Worm (Caenorhabditis elegans) whole organism, L1 larva: ENCODE measurements around the gene nhr-59.
A peak's percentile ranks its signal among the peaks of the same experiment; 100 is the strongest.

ENCODE experiments used
- C16A3.4 ChIP-seq: fragments of 150-350 bp; optimal IDR thresholded peaks from 2 replicates; lab custom pipeline; 2014; ENCODE audit warnings: missing biosample characterization, missing genetic modification characterization
- C34B4.2 ChIP-seq: sonication (generic microtip); optimal IDR thresholded peaks from 2 replicates; lab custom pipeline; 2017; ENCODE audit warnings: mild to moderate bottlenecking, missing genetic modification characterization, missing compliant biosample characterization
- Y116A8C.19 ChIP-seq: sonication (generic microtip); optimal IDR thresholded peaks from 2 replicates; lab custom pipeline; 2016; ENCODE audit warnings: missing compliant biosample characterization, missing genetic modification characterization, borderline replicate concordance
- aly-2 ChIP-seq: fragments of 150-350 bp; optimal IDR thresholded peaks from 2 replicates; lab custom pipeline; 2014; ENCODE audit warnings: missing biosample characterization, missing genetic modification characterization
- ama-1 ChIP-seq: fragments of 150-350 bp; optimal IDR thresholded peaks from 2 replicates; lab custom pipeline; 2014
- blmp-1 ChIP-seq: fragments of 150-350 bp; optimal IDR thresholded peaks from 2 replicates; lab custom pipeline; 2014; ENCODE audit warnings: missing biosample characterization, missing genetic modification characterization
- ceh-63 ChIP-seq: fragments of 200-800 bp; sonication (Bioruptor generic); optimal IDR thresholded peaks from 2 replicates; lab custom pipeline; 2018; ENCODE audit warnings: mild to moderate bottlenecking, missing genetic modification characterization, missing compliant biosample characterization
- ceh-8 ChIP-seq: fragments of 200-800 bp; sonication (Bioruptor generic); optimal IDR thresholded peaks from 2 replicates; lab custom pipeline; 2018; ENCODE audit warnings: mild to moderate bottlenecking, missing genetic modification characterization, moderate library complexity, missing compliant biosample characterization
- ceh-82 ChIP-seq, 3 experiments: fragments of 150-350 bp in 1 of 3; sonication (generic microtip) in 2 of 3; optimal IDR thresholded peaks; 2 replicates each; lab custom pipeline; 2014 to 2017; ENCODE audit warnings: missing biosample characterization in 3 of 3, missing genetic modification characterization in 3 of 3
- efl-1 ChIP-seq, 4 experiments: fragments of 150-350 bp; optimal IDR thresholded peaks in 3 of 4; peaks in 1 of 4; 1 replicate in 1 of 4; 2 replicates in 3 of 4; lab custom pipeline; 2014; ENCODE audit warnings: missing biosample characterization in 2 of 4, missing genetic modification characterization in 2 of 4, missing genetic modification reagents in 2 of 4
- efl-3 ChIP-seq: fragments of 200-800 bp; sonication (Bioruptor generic); optimal IDR thresholded peaks from 2 replicates; lab custom pipeline; 2018; ENCODE audit warnings: mild to moderate bottlenecking, missing genetic modification characterization, missing compliant biosample characterization
- elt-2 ChIP-seq: sonication (generic microtip); optimal IDR thresholded peaks from 2 replicates; lab custom pipeline; 2016; ENCODE audit warnings: missing genetic modification characterization, mild to moderate bottlenecking, inconsistent platforms, missing compliant biosample characterization, missing genetic modification reagents
- elt-3 ChIP-seq, 6 experiments: fragments of 150-350 bp in 1 of 6; sonication (generic microtip); optimal IDR thresholded peaks; 2 replicates each; lab custom pipeline; 2017 to 2018; ENCODE audit warnings: missing biosample characterization in 6 of 6, missing genetic modification characterization in 6 of 6, inconsistent platforms in 1 of 6
- fkh-4 ChIP-seq: sonication (generic microtip); optimal IDR thresholded peaks from 2 replicates; lab custom pipeline; 2016; ENCODE audit warnings: missing compliant biosample characterization, missing genetic modification characterization, borderline replicate concordance
- hlh-17 ChIP-seq: fragments of 200-800 bp; sonication (Bioruptor generic); optimal IDR thresholded peaks from 2 replicates; lab custom pipeline; 2018; ENCODE audit warnings: missing genetic modification characterization, mild to moderate bottlenecking, missing compliant biosample characterization, moderate library complexity, borderline replicate concordance
- irx-1 ChIP-seq: sonication (generic microtip); optimal IDR thresholded peaks from 2 replicates; lab custom pipeline; 2016; ENCODE audit warnings: missing genetic modification characterization, missing compliant biosample characterization
- isw-1 ChIP-seq: fragments of 200-800 bp; sonication (Bioruptor generic); IDR thresholded peaks from 2 replicates; pipeline ENCODE4 v1.3.6; 2022; ENCODE audit warnings: missing genetic modification characterization, missing compliant biosample characterization
- lin-14 ChIP-seq: fragments of 200-800 bp; sonication (Bioruptor generic); optimal IDR thresholded peaks from 2 replicates; lab custom pipeline; 2018; ENCODE audit warnings: mild to moderate bottlenecking, missing genetic modification characterization, moderate library complexity, missing compliant biosample characterization
- lin-35 ChIP-seq, 2 experiments: fragments of 150-350 bp; optimal IDR thresholded peaks; 2 replicates each; lab custom pipeline; 2014; ENCODE audit warnings: missing biosample characterization in 2 of 2, missing genetic modification characterization in 2 of 2, missing genetic modification reagents in 2 of 2
- lin-39 ChIP-seq: fragments of 150-350 bp; optimal IDR thresholded peaks from 2 replicates; lab custom pipeline; 2014; ENCODE audit warnings: missing biosample characterization, missing genetic modification reagents, missing genetic modification characterization
- lsy-2 ChIP-seq, 2 experiments: fragments of 150-350 bp; optimal IDR thresholded peaks; 2 replicates each; lab custom pipeline; 2014; ENCODE audit warnings: missing biosample characterization in 2 of 2, missing genetic modification characterization in 2 of 2
- mef-2 ChIP-seq: fragments of 150-350 bp; optimal IDR thresholded peaks from 2 replicates; lab custom pipeline; 2014; ENCODE audit warnings: missing biosample characterization, missing genetic modification characterization
- mep-1 ChIP-seq: fragments of 150-350 bp; optimal IDR thresholded peaks from 2 replicates; lab custom pipeline; 2014; ENCODE audit warnings: missing biosample characterization, missing genetic modification characterization
- nhr-11 ChIP-seq: fragments of 150-350 bp; optimal IDR thresholded peaks from 2 replicates; lab custom pipeline; 2014; ENCODE audit warnings: missing biosample characterization, missing genetic modification characterization
- nhr-20 ChIP-seq: sonication (generic microtip); optimal IDR thresholded peaks from 2 replicates; lab custom pipeline; 2016; ENCODE audit warnings: mild to moderate bottlenecking, missing genetic modification characterization, missing compliant biosample characterization
- nhr-237 ChIP-seq: fragments of 150-350 bp; optimal IDR thresholded peaks from 2 replicates; lab custom pipeline; 2014; ENCODE audit warnings: missing biosample characterization, missing genetic modification characterization
- nhr-77 ChIP-seq: fragments of 150-350 bp; optimal IDR thresholded peaks from 2 replicates; lab custom pipeline; 2014; ENCODE audit warnings: missing biosample characterization, missing genetic modification characterization
- nhr-84 ChIP-seq: sonication (generic microtip); optimal IDR thresholded peaks from 2 replicates; lab custom pipeline; 2017; ENCODE audit warnings: missing biosample characterization, missing genetic modification characterization
- nhr-85 ChIP-seq: sonication (generic microtip); peaks from one replicate; lab custom pipeline; 2016; ENCODE audit warnings: missing genetic modification characterization, inconsistent platforms, missing compliant biosample characterization
- nhr-90 ChIP-seq: sonication (generic microtip); optimal IDR thresholded peaks from 2 replicates; lab custom pipeline; 2016; ENCODE audit warnings: mild to moderate bottlenecking, missing genetic modification characterization, missing compliant biosample characterization; ENCODE audit not compliant: poor library complexity
- pax-3 ChIP-seq: fragments of 200-800 bp; sonication (Bioruptor generic); optimal IDR thresholded peaks from 2 replicates; lab custom pipeline; 2018; ENCODE audit warnings: mild to moderate bottlenecking, missing genetic modification characterization, moderate library complexity, missing compliant biosample characterization
- rnt-1 ChIP-seq: sonication (generic microtip); optimal IDR thresholded peaks from 2 replicates; lab custom pipeline; 2016; ENCODE audit warnings: mild to moderate bottlenecking, missing genetic modification characterization, moderate library complexity, missing compliant biosample characterization
- skn-1 ChIP-seq: fragments of 150-350 bp; optimal IDR thresholded peaks from 2 replicates; lab custom pipeline; 2014; ENCODE audit warnings: missing biosample characterization, missing genetic modification characterization
- snu-23 ChIP-seq: sonication (generic microtip); optimal IDR thresholded peaks from 2 replicates; lab custom pipeline; 2016; ENCODE audit warnings: missing genetic modification characterization, missing compliant biosample characterization
- sox-4 ChIP-seq: sonication (generic microtip); optimal IDR thresholded peaks from 2 replicates; lab custom pipeline; 2016; ENCODE audit warnings: missing genetic modification characterization, missing compliant biosample characterization
- sup-37 ChIP-seq: fragments of 200-800 bp; sonication (Bioruptor generic); optimal IDR thresholded peaks from 2 replicates; lab custom pipeline; 2018; ENCODE audit warnings: mild to moderate bottlenecking, missing genetic modification characterization, missing compliant biosample characterization
- tbx-2 ChIP-seq: sonication (generic microtip); optimal IDR thresholded peaks from 2 replicates; lab custom pipeline; 2016; ENCODE audit warnings: missing genetic modification characterization, missing compliant biosample characterization
- tlp-1 ChIP-seq: fragments of 150-350 bp; optimal IDR thresholded peaks from 2 replicates; lab custom pipeline; 2014; ENCODE audit warnings: missing biosample characterization, missing genetic modification characterization
- unc-130 ChIP-seq: fragments of 150-350 bp; optimal IDR thresholded peaks from 2 replicates; lab custom pipeline; 2017; ENCODE audit warnings: missing biosample characterization, missing genetic modification characterization, inconsistent platforms
- vab-15 ChIP-seq: sonication (generic microtip); optimal IDR thresholded peaks from 2 replicates; lab custom pipeline; 2017; ENCODE audit warnings: missing genotype, mild to moderate bottlenecking, missing genetic modification characterization, missing compliant biosample characterization
- zip-4 ChIP-seq: fragments of 200-800 bp; sonication (Bioruptor generic); optimal IDR thresholded peaks from 2 replicates; lab custom pipeline; 2018; ENCODE audit warnings: mild to moderate bottlenecking, missing genetic modification characterization, moderate library complexity, missing compliant biosample characterization

Gene nhr-59

ce11 chrV:2244751-2245150, 33.3 kb downstream of the nhr-59 start, which contains the start of gene cyp-33C5:
cyp-33C5 (plus strand) TSS chrV:2245004.
- TF ChIP-seq snu-23 (GFP tag; lab: Kevin White, UChicago) (peak; percentile 29), elt-3 (tag; optimal IDR thresholded peaks at IDR 0.05; lab: Kevin White, UChicago) (peak in 2 of 6 experiments; percentile 46 to 54), ceh-8 (GFP tag; lab: Kevin White, UChicago) (no peak), zip-4 (GFP tag; lab: Kevin White, UChicago) (no peak), elt-2 (tag; lab: Kevin White, UChicago) (peak; percentile 11), sox-4 (tag; lab: Kevin White, UChicago) (no peak), nhr-77 (peak; percentile 22), lsy-2 (tag; optimal IDR thresholded peaks at IDR 0.05; lab: Kevin White, UChicago) (peak in 1 of 2 experiments; percentile 16), efl-1 (optimal IDR thresholded peaks at IDR 0.05; lab: Kevin White, UChicago) (peak; percentile 43 to 59), efl-1 (GFP tag; optimal IDR thresholded peaks at IDR 0.05 in 1 of 2; lab: Kevin White, UChicago) (peak in 1 of 2 experiments; percentile 92), nhr-20 (tag; lab: Kevin White, UChicago) (peak; percentile 75), blmp-1 (peak; percentile 62), nhr-85 (tag; lab: Kevin White, UChicago) (peak; percentile 67), ceh-82 (tag; optimal IDR thresholded peaks at IDR 0.05; lab: Kevin White, UChicago) (peak in 1 of 3 experiments; percentile 17), rnt-1 (peak; percentile 12), aly-2 (no peak), ceh-63 (GFP tag; lab: Kevin White, UChicago) (no peak), lin-14 (GFP tag; lab: Kevin White, UChicago) (peak; percentile 84), lin-35 (GFP tag; optimal IDR thresholded peaks at IDR 0.05; lab: Kevin White, UChicago) (peak in 1 of 2 experiments; percentile 31), C34B4.2 (no peak)

- no peak for TF ChIP-seq nhr-11 (tag; lab: Kevin White, UChicago)
- TF ChIP-seq elt-2 (tag; lab: Kevin White, UChicago), result no peak
- no peak for TF ChIP-seq vab-15 (tag; lab: Kevin White, UChicago)
- no peak for TF ChIP-seq hlh-17 (GFP tag; lab: Kevin White, UChicago)
- TF ChIP-seq isw-1 (GFP tag; lab: Robert Waterston, UW), result no peak
- no peak for TF ChIP-seq pax-3 (tag; lab: Kevin White, UChicago)
- TF ChIP-seq C16A3.4, result no peak
- no peak for TF ChIP-seq mep-1 (tag; lab: Kevin White, UChicago)
- TF ChIP-seq blmp-1, result peak; percentile 48
- no peak for TF ChIP-seq unc-130
- TF ChIP-seq fkh-4 (tag; lab: Kevin White, UChicago), result no peak
- no peak for TF ChIP-seq sup-37
- no peak for TF ChIP-seq nhr-90 (tag; lab: Kevin White, UChicago)
- TF ChIP-seq ceh-63 (GFP tag; lab: Kevin White, UChicago), result no peak
- TF ChIP-seq lin-39, result no peak
- TF ChIP-seq lin-14 (GFP tag; lab: Kevin White, UChicago), result peak; percentile 56
- TF ChIP-seq mef-2, result no peak
- TF ChIP-seq tbx-2 (tag; lab: Kevin White, UChicago), result no peak
- TF ChIP-seq elt-3 (tag; optimal IDR thresholded peaks at IDR 0.05; lab: Kevin White, UChicago), result peak in 1 of 6 experiments; percentile 21
- TF ChIP-seq efl-3 (GFP tag; lab: Kevin White, UChicago), result no peak
- TF ChIP-seq nhr-84 (tag; lab: Kevin White, UChicago), result no peak
- TF ChIP-seq Y116A8C.19 (tag; lab: Kevin White, UChicago), result no peak
- TF ChIP-seq nhr-237, result no peak
- no peak for TF ChIP-seq tlp-1 (tag; lab: Kevin White, UChicago)
- peak; percentile 17 for TF ChIP-seq nhr-20 (tag; lab: Kevin White, UChicago)
- TF ChIP-seq skn-1 (tag; lab: Kevin White, UChicago), result no peak
- TF ChIP-seq ama-1 (lab: Kevin White, UChicago), result no peak
- TF ChIP-seq irx-1 (tag; lab: Kevin White, UChicago), result no peak
Observed at ce11 chrV:2242630-2243029, 35.4 kb downstream of the nhr-59 start, which contains the start of gene cyp-33C3. cyp-33C3 (plus strand) TSS chrV:2242778.
